Worm (Caenorhabditis elegans) whole organism, young adult: ENCODE results near the gene Y94H6A.3.

Experiments
- B0019.2 ChIP-seq: fragments of 200-800 bp; sonication (Bioruptor generic); conservative IDR thresholded peaks from 2 replicates; pipeline ENCODE4 v1.3.6; 2022; ENCODE audit warnings: missing genetic modification reagents, missing genetic modification characterization, missing compliant biosample characterization
- C17E4.6 ChIP-seq: fragments of 200-800 bp; sonication (Bioruptor generic); IDR thresholded peaks from 2 replicates; pipeline ENCODE4 v1.3.6; 2022; ENCODE audit warnings: missing genetic modification reagents, missing genetic modification characterization, missing compliant biosample characterization
- D2030.7 ChIP-seq: fragments of 200-800 bp; sonication (Bioruptor generic); IDR thresholded peaks from 2 replicates; pipeline ENCODE4 v1.3.6; 2022; ENCODE audit warnings: missing genetic modification reagents, missing genetic modification characterization, missing compliant biosample characterization
- F22D6.2 ChIP-seq: sonication (generic microtip); optimal IDR thresholded peaks from 2 replicates; lab custom pipeline; 2016; ENCODE audit warnings: mild to moderate bottlenecking, missing genetic modification characterization, missing compliant biosample characterization
- F33H1.4 ChIP-seq: fragments of 200-800 bp; sonication (Bioruptor generic); IDR thresholded peaks from 2 replicates; pipeline ENCODE4 v1.3.6; 2022; ENCODE audit warnings: missing genetic modification reagents, missing genetic modification characterization, missing compliant biosample characterization
- F37B4.10 ChIP-seq: fragments of 200-800 bp; sonication (Bioruptor generic); IDR thresholded peaks from 2 replicates; pipeline ENCODE4 v1.3.6; 2022; ENCODE audit warnings: missing genetic modification characterization, missing compliant biosample characterization
- F55B11.4 ChIP-seq: sonication (generic microtip); optimal IDR thresholded peaks from 2 replicates; lab custom pipeline; 2016; ENCODE audit warnings: missing compliant biosample characterization, missing genetic modification characterization, borderline replicate concordance; ENCODE audit not compliant: insufficient read depth
- T07F8.4 ChIP-seq: sonication (generic microtip); optimal IDR thresholded peaks from 2 replicates; lab custom pipeline; 2016; ENCODE audit warnings: mild to moderate bottlenecking, missing genetic modification characterization, moderate library complexity, missing compliant biosample characterization
- Y53F4B.3 ChIP-seq: fragments of 200-800 bp; sonication (Bioruptor generic); IDR thresholded peaks from 2 replicates; pipeline ENCODE4 v1.3.6; 2022; ENCODE audit warnings: missing genetic modification reagents, missing genetic modification characterization, missing compliant biosample characterization
- Y53G8AR.9 ChIP-seq: fragments of 200-800 bp; sonication (Bioruptor generic); conservative IDR thresholded peaks from 2 replicates; pipeline ENCODE4 v1.3.6; 2022; ENCODE audit warnings: missing genetic modification reagents, missing genetic modification characterization, missing compliant biosample characterization
- Y95B8A.8 ChIP-seq: fragments of 200-800 bp; sonication (Bioruptor generic); IDR thresholded peaks from 2 replicates; pipeline ENCODE4 v1.3.6; 2022; ENCODE audit warnings: missing genetic modification reagents, missing genetic modification characterization, missing compliant biosample characterization
- akir-1 ChIP-seq: fragments of 200-800 bp; sonication (Bioruptor generic); optimal IDR thresholded peaks from 2 replicates; lab custom pipeline; 2018; ENCODE audit warnings: mild to moderate bottlenecking, missing genetic modification characterization, moderate library complexity, missing compliant biosample characterization
- ama-1 ChIP-seq, 3 experiments: fragments of 150-350 bp in 1 of 3; sonication (generic microtip) in 2 of 3; optimal IDR thresholded peaks; 2 replicates each; lab custom pipeline; 2014 to 2018; ENCODE audit warnings: missing biosample characterization in 2 of 3, missing genetic modification characterization in 2 of 3, missing genetic modification reagents in 2 of 3
- athp-1 ChIP-seq: sonication (generic microtip); optimal IDR thresholded peaks from 2 replicates; lab custom pipeline; 2017; ENCODE audit warnings: mild to moderate bottlenecking, missing genetic modification characterization, missing compliant biosample characterization
- bed-1 ChIP-seq: fragments of 200-800 bp; sonication (Bioruptor generic); IDR thresholded peaks from 2 replicates; pipeline ENCODE4 v1.3.6; 2022; ENCODE audit warnings: missing genetic modification reagents, missing genetic modification characterization, missing compliant biosample characterization
- cebp-1 ChIP-seq, 2 experiments: fragments of 200-800 bp in 1 of 2; sonication (Bioruptor generic) in 1 of 2; sonication (generic microtip) in 1 of 2; IDR thresholded peaks in 1 of 2; optimal IDR thresholded peaks in 1 of 2; 2 replicates each; pipeline versions ENCODE4 v1.3.6 to Lab custom; 2017 to 2022; ENCODE audit warnings: missing compliant biosample characterization in 2 of 2, missing genetic modification characterization in 2 of 2, mild to moderate bottlenecking in 1 of 2, missing genetic modification reagents in 1 of 2, moderate library complexity in 1 of 2
- ceh-91 ChIP-seq: fragments of 200-800 bp; sonication (Bioruptor generic); IDR thresholded peaks from 2 replicates; pipeline ENCODE4 v1.3.6; 2022; ENCODE audit warnings: missing genetic modification reagents, missing genetic modification characterization, missing compliant biosample characterization
- efl-1 ChIP-seq: fragments of 150-350 bp; optimal IDR thresholded peaks from 2 replicates; lab custom pipeline; 2014; ENCODE audit warnings: missing biosample characterization, missing genetic modification reagents, missing genetic modification characterization
- egl-18 ChIP-seq: fragments of 200-800 bp; sonication (Bioruptor generic); IDR thresholded peaks from 2 replicates; pipeline ENCODE4 v1.3.6; 2022; ENCODE audit warnings: missing genetic modification reagents, missing genetic modification characterization, missing compliant biosample characterization
- fkh-3 ChIP-seq: sonication (generic microtip); optimal IDR thresholded peaks from 2 replicates; lab custom pipeline; 2016; ENCODE audit warnings: mild to moderate bottlenecking, missing genetic modification characterization, missing compliant biosample characterization
- hlh-26 ChIP-seq: fragments of 200-800 bp; sonication (Bioruptor generic); conservative IDR thresholded peaks from 2 replicates; pipeline ENCODE4 v1.3.6; 2022; ENCODE audit warnings: missing genetic modification reagents, missing genetic modification characterization, missing compliant biosample characterization
- hmg-1.2 ChIP-seq: fragments of 200-800 bp; sonication (Bioruptor generic); IDR thresholded peaks from 2 replicates; pipeline ENCODE4 v1.3.6; 2022; ENCODE audit warnings: missing genetic modification reagents, missing genetic modification characterization, missing compliant biosample characterization
- hrde-1 ChIP-seq: sonication (generic microtip); optimal IDR thresholded peaks from 2 replicates; lab custom pipeline; 2016; ENCODE audit warnings: missing genetic modification characterization, mild to moderate bottlenecking, missing compliant biosample characterization, moderate library complexity, missing genotype, missing genetic modification reagents, borderline replicate concordance
- let-607 ChIP-seq, 2 experiments: fragments of 200-800 bp in 1 of 2; sonication (Bioruptor generic) in 1 of 2; sonication (generic microtip) in 1 of 2; optimal IDR thresholded peaks; 2 replicates each; lab custom pipeline; 2016 to 2018; ENCODE audit warnings: mild to moderate bottlenecking in 2 of 2, missing compliant biosample characterization in 2 of 2, missing genetic modification characterization in 2 of 2, moderate library complexity in 2 of 2, missing genotype in 1 of 2
- lin-35 ChIP-seq, 3 experiments: fragments of 150-350 bp in 2 of 3; sonication (generic microtip) in 1 of 3; optimal IDR thresholded peaks; 2 replicates each; lab custom pipeline; 2014 to 2018; ENCODE audit warnings: missing biosample characterization in 3 of 3, missing genetic modification characterization in 3 of 3, missing genetic modification reagents in 3 of 3
- lin-54 ChIP-seq: fragments of 200-800 bp; sonication (Bioruptor generic); optimal IDR thresholded peaks from 2 replicates; lab custom pipeline; 2018; ENCODE audit warnings: mild to moderate bottlenecking, missing genetic modification characterization, missing compliant biosample characterization
- lir-1 ChIP-seq: fragments of 200-800 bp; sonication (Bioruptor generic); conservative IDR thresholded peaks from 2 replicates; pipeline ENCODE4 v1.3.6; 2022; ENCODE audit warnings: missing genetic modification reagents, missing genetic modification characterization, missing compliant biosample characterization
- lsl-1 ChIP-seq: fragments of 200-800 bp; sonication (Bioruptor generic); optimal IDR thresholded peaks from 2 replicates; lab custom pipeline; 2018; ENCODE audit warnings: mild to moderate bottlenecking, missing genetic modification characterization, moderate library complexity, missing compliant biosample characterization
- madf-10 ChIP-seq: sonication (generic microtip); optimal IDR thresholded peaks from 2 replicates; lab custom pipeline; 2016; ENCODE audit warnings: mild to moderate bottlenecking, missing genetic modification characterization, missing compliant biosample characterization
- madf-6 ChIP-seq: fragments of 200-800 bp; sonication (Bioruptor generic); IDR thresholded peaks from 2 replicates; pipeline ENCODE4 v1.3.6; 2022; ENCODE audit warnings: missing genetic modification reagents, missing genetic modification characterization, missing compliant biosample characterization
- nfya-1 ChIP-seq: sonication (generic microtip); optimal IDR thresholded peaks from 2 replicates; lab custom pipeline; 2017; ENCODE audit warnings: antibody characterized with exemption, missing compliant biosample characterization, missing genetic modification characterization, borderline replicate concordance; ENCODE audit not compliant: insufficient read depth
- nhr-80 ChIP-seq: sonication (generic microtip); optimal IDR thresholded peaks from 2 replicates; lab custom pipeline; 2016; ENCODE audit warnings: missing genetic modification characterization, missing compliant biosample characterization
- nhr-90 ChIP-seq: sonication (generic microtip); optimal IDR thresholded peaks from 2 replicates; lab custom pipeline; 2016; ENCODE audit warnings: missing genotype, mild to moderate bottlenecking, missing genetic modification characterization, missing compliant biosample characterization
- pha-4 ChIP-seq: fragments of 150-350 bp; sonication (generic microtip); optimal IDR thresholded peaks from 2 replicates; lab custom pipeline; 2014; ENCODE audit warnings: missing biosample characterization, missing genetic modification reagents, missing genetic modification characterization
- repo-1 ChIP-seq: sonication (generic microtip); optimal IDR thresholded peaks from 2 replicates; lab custom pipeline; 2017; ENCODE audit warnings: mild to moderate bottlenecking, missing genetic modification characterization, missing compliant biosample characterization
- sea-2 ChIP-seq: fragments of 200-800 bp; sonication (Bioruptor generic); IDR thresholded peaks from 2 replicates; pipeline ENCODE4 v1.3.6; 2022; ENCODE audit warnings: missing genetic modification characterization, missing compliant biosample characterization
- snpc-1.1 ChIP-seq: sonication (generic microtip); optimal IDR thresholded peaks from 2 replicates; lab custom pipeline; 2017; ENCODE audit warnings: missing genetic modification characterization, mild to moderate bottlenecking, missing compliant biosample characterization, antibody characterized with exemption, moderate library complexity, missing genotype, missing genetic modification reagents; ENCODE audit not compliant: insufficient read depth
- somi-1 ChIP-seq: fragments of 200-800 bp; sonication (Bioruptor generic); optimal IDR thresholded peaks from 2 replicates; lab custom pipeline; 2018; ENCODE audit warnings: mild to moderate bottlenecking, missing genetic modification characterization, missing compliant biosample characterization
- tlf-1 ChIP-seq: fragments of 200-800 bp; sonication (Bioruptor generic); optimal IDR thresholded peaks from 2 replicates; lab custom pipeline; 2018; ENCODE audit warnings: mild to moderate bottlenecking, missing genetic modification characterization, missing compliant biosample characterization
- unc-130 ChIP-seq: sonication (generic microtip); optimal IDR thresholded peaks from 2 replicates; lab custom pipeline; 2016; ENCODE audit warnings: missing genetic modification reagents, missing genetic modification characterization, missing compliant biosample characterization
- zim-3 ChIP-seq: sonication (generic microtip); optimal IDR thresholded peaks from 2 replicates; lab custom pipeline; 2017; ENCODE audit warnings: mild to moderate bottlenecking, missing genetic modification characterization, moderate library complexity, missing compliant biosample characterization
- ztf-18 ChIP-seq: sonication (generic microtip); optimal IDR thresholded peaks from 2 replicates; lab custom pipeline; 2016; ENCODE audit warnings: missing genotype, mild to moderate bottlenecking, missing genetic modification characterization, missing compliant biosample characterization
- ztf-26 ChIP-seq: sonication (generic microtip); optimal IDR thresholded peaks from 2 replicates; lab custom pipeline; 2017; ENCODE audit warnings: missing genetic modification characterization, missing compliant biosample characterization
- ztf-3 ChIP-seq: fragments of 200-800 bp; sonication (Bioruptor generic); optimal IDR thresholded peaks from 2 replicates; lab custom pipeline; 2018; ENCODE audit warnings: mild to moderate bottlenecking, missing genetic modification characterization, missing compliant biosample characterization
- ztf-6 ChIP-seq: fragments of 200-800 bp; sonication (Bioruptor generic); IDR thresholded peaks from 2 replicates; pipeline ENCODE4 v1.3.6; 2022; ENCODE audit warnings: missing genetic modification reagents, missing genetic modification characterization, missing compliant biosample characterization

Gene Y94H6A.3

DNA sequence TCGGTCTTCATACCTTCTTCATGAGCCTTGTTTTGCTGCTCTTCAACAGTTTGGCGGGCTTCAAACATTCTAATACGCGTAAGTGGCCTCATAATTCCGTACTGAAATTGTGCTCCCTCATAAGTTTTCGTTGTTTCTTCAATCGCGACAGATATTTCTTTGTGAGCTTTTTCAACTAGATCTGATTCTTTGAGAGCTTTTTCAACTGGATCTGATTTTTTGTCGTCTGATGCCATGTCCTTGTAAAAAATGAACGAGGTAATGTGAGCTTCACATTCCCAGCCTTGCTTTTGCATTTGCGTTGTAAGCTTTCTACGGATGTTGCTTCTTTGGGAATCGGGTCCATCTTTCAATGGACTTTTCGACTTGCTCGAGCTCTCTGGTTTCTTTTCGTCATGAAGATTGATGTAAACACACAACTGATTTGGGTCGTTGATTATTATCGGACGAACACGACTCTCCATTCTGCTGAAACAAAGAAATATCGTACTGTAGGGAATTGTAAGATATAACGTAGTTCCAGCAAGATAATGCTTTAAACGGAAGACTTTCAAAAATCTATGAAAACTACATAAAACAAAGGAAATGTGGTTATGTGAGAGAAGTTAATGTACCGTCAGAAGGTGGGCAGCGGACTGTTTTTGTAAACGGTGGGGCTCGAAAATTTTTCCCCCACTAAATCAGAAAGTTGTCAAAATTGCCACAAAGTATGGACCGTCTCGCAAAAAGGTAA lies 34.1 kb downstream of the Y94H6A.3 start, which contains the start of gene Y94H6A.10 (continued):
- TF ChIP-seq ztf-6 (GFP tag; lab: Robert Waterston, UW): no peak
- TF ChIP-seq F55B11.4: no peak
- no peak for TF ChIP-seq somi-1 (GFP tag; lab: Kevin White, UChicago)
- no peak for TF ChIP-seq efl-1
- no peak for TF ChIP-seq B0019.2 (GFP tag; lab: Robert Waterston, UW)
- no peak for TF ChIP-seq bed-1 (GFP tag; lab: Robert Waterston, UW)
- no peak for TF ChIP-seq ztf-3 (GFP tag; lab: Kevin White, UChicago)
- no peak for TF ChIP-seq hlh-26 (GFP tag; lab: Robert Waterston, UW)
- no peak for TF ChIP-seq sea-2 (GFP tag; lab: Robert Waterston, UW)
- no peak for TF ChIP-seq pha-4 (tag; lab: Kevin White, UChicago)
- no peak for TF ChIP-seq repo-1 (tag; lab: Kevin White, UChicago)
- no peak for TF ChIP-seq unc-130
- no peak for TF ChIP-seq nhr-90 (tag; lab: Kevin White, UChicago)
- TF ChIP-seq akir-1 (GFP tag; lab: Kevin White, UChicago): no peak
- no peak for TF ChIP-seq madf-10 (tag; lab: Kevin White, UChicago)
- TF ChIP-seq ztf-26 (tag; lab: Kevin White, UChicago): peak; percentile 19
- no peak for TF ChIP-seq F37B4.10 (GFP tag; lab: Robert Waterston, UW)
- TF ChIP-seq hrde-1 (tag; lab: Kevin White, UChicago): no peak
- TF ChIP-seq egl-18: no peak
- TF ChIP-seq lin-35 (GFP tag; optimal IDR thresholded peaks at IDR 0.05; lab: Kevin White, UChicago): no peak
- no peak for TF ChIP-seq ztf-18 (tag; lab: Kevin White, UChicago)
- no peak for TF ChIP-seq F22D6.2
- no peak for TF ChIP-seq C17E4.6 (GFP tag; lab: Robert Waterston, UW)
- TF ChIP-seq athp-1 (tag; lab: Kevin White, UChicago): no peak
- TF ChIP-seq F33H1.4 (GFP tag; lab: Robert Waterston, UW): no peak
- TF ChIP-seq zim-3: peak; percentile 24
- no peak for TF ChIP-seq T07F8.4 (tag; lab: Kevin White, UChicago)
- 0 out of 2 replicates have a peak, but pooled peaks have one; percentile 14 for TF ChIP-seq D2030.7 (GFP tag; lab: Robert Waterston, UW)
- TF ChIP-seq Y53G8AR.9 (GFP tag; lab: Robert Waterston, UW): no peak
- no peak for TF ChIP-seq tlf-1 (GFP tag; lab: Kevin White, UChicago)
- TF ChIP-seq, all 124 proteins: peak for 8

- no peak for TF ChIP-seq Y95B8A.8
- no peak for TF ChIP-seq hmg-1.2 (GFP tag; lab: Robert Waterston, UW)
- TF ChIP-seq snpc-1.1 (tag; lab: Kevin White, UChicago): no peak
- peak; percentile 97 for TF ChIP-seq cebp-1 (GFP tag; IDR thresholded peaks at IDR 0.05; lab: Robert Waterston, UW)
- TF ChIP-seq cebp-1 (tag; optimal IDR thresholded peaks at IDR 0.05; lab: Kevin White, UChicago): peak; percentile 96
- TF ChIP-seq ceh-91 (GFP tag; lab: Robert Waterston, UW): no peak
- no peak for TF ChIP-seq lsl-1 (GFP tag; lab: Kevin White, UChicago)
- TF ChIP-seq lin-54: peak; percentile 2
- TF ChIP-seq let-607 (tag; optimal IDR thresholded peaks at IDR 0.05; lab: Kevin White, UChicago): peak in 1 of 2 experiments; percentile 38
- no peak for TF ChIP-seq fkh-3 (tag; lab: Kevin White, UChicago)
- no peak for TF ChIP-seq madf-6
- TF ChIP-seq C17E4.6 (GFP tag; lab: Robert Waterston, UW): no peak
- no peak for TF ChIP-seq Y53F4B.3 (GFP tag; lab: Robert Waterston, UW)
- no peak for TF ChIP-seq lir-1
- peak; percentile 20 for TF ChIP-seq madf-10 (tag; lab: Kevin White, UChicago)
- TF ChIP-seq nfya-1 (tag; lab: Kevin White, UChicago): no peak
- no peak for TF ChIP-seq ama-1 (optimal IDR thresholded peaks at IDR 0.05; lab: Kevin White, UChicago)
- TF ChIP-seq ama-1 (GFP tag; optimal IDR thresholded peaks at IDR 0.05; lab: Kevin White, UChicago): no peak
- peak; percentile 15 for TF ChIP-seq nhr-80 (tag; lab: Kevin White, UChicago)
Measured at ce11 chrIV:2711122-2711669, 34.9 kb downstream of the Y94H6A.3 start.
